Worm (Caenorhabditis elegans) whole organism, late embryonic: Measurements from ENCODE around the gene M03F8.7.

ENCODE experiments used
- ama-1 ChIP-seq: fragments of 150-350 bp; optimal IDR thresholded peaks from 2 replicates; lab custom pipeline; 2014
- gmeb-2 ChIP-seq: sonication (generic microtip); optimal IDR thresholded peaks from 2 replicates; lab custom pipeline; 2016; ENCODE audit warnings: missing genetic modification characterization, inconsistent platforms, missing compliant biosample characterization
- hlh-8 ChIP-seq: sonication (generic microtip); optimal IDR thresholded peaks from 2 replicates; lab custom pipeline; 2016; ENCODE audit warnings: missing genotype, missing genetic modification characterization, missing compliant biosample characterization
- pha-2 ChIP-seq: sonication (generic microtip); optimal IDR thresholded peaks from 2 replicates; lab custom pipeline; 2017; ENCODE audit warnings: mild to moderate bottlenecking, missing genetic modification characterization, missing compliant biosample characterization
- sox-4 ChIP-seq: sonication (generic microtip); optimal IDR thresholded peaks from 2 replicates; lab custom pipeline; 2017; ENCODE audit warnings: mild to moderate bottlenecking, missing genetic modification characterization, inconsistent platforms, missing compliant biosample characterization
- ztf-16 ChIP-seq: sonication (generic microtip); optimal IDR thresholded peaks from 2 replicates; lab custom pipeline; 2017; ENCODE audit warnings: missing genetic modification characterization, missing compliant biosample characterization

DNA sequence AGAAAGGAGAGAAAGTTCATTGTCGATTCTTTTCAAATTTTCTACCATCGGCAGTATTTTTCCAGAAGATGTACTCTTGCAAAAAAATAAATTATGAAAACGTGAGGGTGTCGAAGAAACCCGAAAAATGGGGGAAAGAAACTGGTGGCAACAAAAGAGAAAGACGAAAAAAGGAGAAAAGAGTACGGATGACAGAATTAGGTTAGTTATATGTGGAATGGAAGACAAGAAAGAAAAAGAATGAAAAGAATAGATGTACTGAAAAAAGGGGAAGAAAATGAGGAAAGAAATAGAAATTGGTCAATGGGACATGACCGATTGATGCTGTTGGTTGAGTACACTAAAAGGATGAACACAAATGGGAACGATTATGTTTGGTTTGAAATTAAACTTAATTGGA, 18.9 kb downstream of the M03F8.7 start:
- TF ChIP-seq pha-2 (tag; lab: Kevin White, UChicago): no peak
- TF ChIP-seq gmeb-2 (tag; lab: Kevin White, UChicago): no peak
- TF ChIP-seq ztf-16 (tag; lab: Kevin White, UChicago): no peak
- TF ChIP-seq sox-4 (tag; lab: Kevin White, UChicago): no peak
- no peak for TF ChIP-seq hlh-8 (tag; lab: Kevin White, UChicago)
- TF ChIP-seq ama-1 (lab: Kevin White, UChicago): no peak
